Worm (Caenorhabditis elegans) whole organism, L4/young adult: Measurements from ENCODE around the gene gad-3.

Experiments used
- W03F9.2 ChIP-seq: fragments of 150-350 bp; optimal IDR thresholded peaks from 2 replicates; lab custom pipeline; 2014; ENCODE audit warnings: missing biosample characterization, missing genetic modification characterization
- dao-5 ChIP-seq: sonication (generic microtip); optimal IDR thresholded peaks from 2 replicates; lab custom pipeline; 2016; ENCODE audit warnings: missing genotype, missing genetic modification characterization, moderate library complexity, missing compliant biosample characterization
- him-1 ChIP-seq: sonication (generic microtip); optimal IDR thresholded peaks from 2 replicates; lab custom pipeline; 2016; ENCODE audit warnings: missing genotype, missing genetic modification reagents, missing genetic modification characterization, missing compliant biosample characterization

gad-3 gene

ce11 chrV:9194055-9194454 lies 21.2 kb upstream of the gad-3 start:
- TF ChIP-seq dao-5 (tag; lab: Kevin White, UChicago), result no peak
- TF ChIP-seq him-1 (tag; lab: Kevin White, UChicago), result no peak
- TF ChIP-seq W03F9.2 (tag; lab: Kevin White, UChicago), result no peak

ce11 chrV:9191406-9191805 lies 18.6 kb upstream of the gad-3 start, which contains the start of gene sphr-1:
sphr-1 (plus strand) TSS chrV:9191610.
- no peak for TF ChIP-seq W03F9.2 (tag; lab: Kevin White, UChicago)
- no peak for TF ChIP-seq dao-5 (tag; lab: Kevin White, UChicago)
- no peak for TF ChIP-seq him-1 (tag; lab: Kevin White, UChicago)

ce11 chrV:9186028-9186427 lies 13.2 kb upstream of the gad-3 start:
- no peak for TF ChIP-seq W03F9.2 (tag; lab: Kevin White, UChicago)
- TF ChIP-seq dao-5 (tag; lab: Kevin White, UChicago), result no peak
- no peak for TF ChIP-seq him-1 (tag; lab: Kevin White, UChicago)

- TF ChIP-seq W03F9.2 (tag; lab: Kevin White, UChicago) (no peak), him-1 (tag; lab: Kevin White, UChicago) (no peak), dao-5 (tag; lab: Kevin White, UChicago) (no peak)
Observed at ce11 chrV:9183718-9184441, 11.1 kb upstream of the gad-3 start.

- TF ChIP-seq him-1 (tag; lab: Kevin White, UChicago) (no peak), W03F9.2 (tag; lab: Kevin White, UChicago) (no peak), dao-5 (tag; lab: Kevin White, UChicago) (no peak)
Observed at ce11 chrV:9181669-9182250, 9.0 kb upstream of the gad-3 start, which contains the start of gene ptr-1. ptr-1 (minus strand) TSS chrV:9181719.

- TF ChIP-seq him-1 (tag; lab: Kevin White, UChicago) (no peak), dao-5 (tag; lab: Kevin White, UChicago) (no peak), W03F9.2 (tag; lab: Kevin White, UChicago) (peak; percentile 92)
Observed at ce11 chrV:9175218-9175837, 2.5 kb upstream of the gad-3 start, which contains the start of gene spas-1. spas-1 (plus strand) TSS chrV:9175789.

- no peak for TF ChIP-seq W03F9.2 (tag; lab: Kevin White, UChicago)
- no peak for TF ChIP-seq him-1 (tag; lab: Kevin White, UChicago)
- TF ChIP-seq dao-5 (tag; lab: Kevin White, UChicago), result no peak
Observed at ce11 chrV:9173789-9174188, 984 bp upstream of the gad-3 start, which contains the start of gene pqn-16. pqn-16 (plus strand) TSS chrV:9174089.

- no peak for TF ChIP-seq W03F9.2 (tag; lab: Kevin White, UChicago)
- TF ChIP-seq dao-5 (tag; lab: Kevin White, UChicago), result no peak
- no peak for TF ChIP-seq him-1 (tag; lab: Kevin White, UChicago)
Observed at ce11 chrV:9168089-9168488, 4.7 kb downstream of the gad-3 start, which contains the start of gene B0222.11. B0222.11 (minus strand) TSS chrV:9168189.

- TF ChIP-seq W03F9.2 (tag; lab: Kevin White, UChicago) (no peak), him-1 (tag; lab: Kevin White, UChicago) (no peak), dao-5 (tag; lab: Kevin White, UChicago) (no peak)
Observed at ce11 chrV:9166306-9166705, 6.5 kb downstream of the gad-3 start.

ce11 chrV:9165073-9165699 lies 7.6 kb downstream of the gad-3 start, which contains the start of gene col-10:
col-10 (minus strand) TSS chrV:9165307.
- TF ChIP-seq dao-5 (tag; lab: Kevin White, UChicago) (no peak), W03F9.2 (tag; lab: Kevin White, UChicago) (no peak), him-1 (tag; lab: Kevin White, UChicago) (no peak)

- TF ChIP-seq him-1 (tag; lab: Kevin White, UChicago) (no peak), W03F9.2 (tag; lab: Kevin White, UChicago) (no peak)
Observed at ce11 chrV:9163897-9164296, 8.9 kb downstream of the gad-3 start.

- TF ChIP-seq dao-5 (tag; lab: Kevin White, UChicago) (no peak), W03F9.2 (tag; lab: Kevin White, UChicago) (no peak), him-1 (tag; lab: Kevin White, UChicago) (no peak)
Observed at ce11 chrV:9162955-9163468, 9.8 kb downstream of the gad-3 start, which contains the start of gene col-145. col-145 (minus strand) TSS chrV:9163005.
